Fruit fly (Drosophila melanogaster): ENCODE results near the gene CG11562.
A peak's percentile ranks its signal among the peaks of the same experiment; 100 is the strongest.

Gene CG11562

dm6 chr2L:273603-274002, 18.6 kb upstream of the CG11562 start, which contains the start of the genes mbm and CG11555:
Gene mbm (minus strand): TSS chr2L:273715.
Gene CG11555 (plus strand): TSS chr2L:273836.
- no peak for TF ChIP-seq CTCF (optimal IDR thresholded peaks at IDR 0.05)

dm6 chr2L:277122-277671, 15.0 kb upstream of the CG11562 start, which contains the start of gene smo:
Gene smo (plus strand): TSS chr2L:277582.
- TF ChIP-seq CTCF (optimal IDR thresholded peaks at IDR 0.05) (peak; percentile 32 to 54), CG8478 (optimal IDR thresholded peaks at IDR 0.05) (no peak)

- TF ChIP-seq CTCF (optimal IDR thresholded peaks at IDR 0.05) (no peak), CG8478 (optimal IDR thresholded peaks at IDR 0.05) (no peak)
Observed at dm6 chr2L:278134-278533, 14.1 kb upstream of the CG11562 start, which contains the start of gene CG17078. Gene CG17078 (minus strand): TSS chr2L:278234.

- TF ChIP-seq CG8478 (optimal IDR thresholded peaks at IDR 0.05), result no peak
- TF ChIP-seq CTCF (optimal IDR thresholded peaks at IDR 0.05), result peak in 1 of 2 experiments; percentile 35
Observed at dm6 chr2L:283071-283482, 9.1 kb upstream of the CG11562 start, which contains the start of gene CG11601. Gene CG11601 (minus strand): TSS chr2L:283269.

dm6 chr2L:285596-286023, 6.6 kb upstream of the CG11562 start:
- TF ChIP-seq CTCF (optimal IDR thresholded peaks at IDR 0.05), result no peak
- no peak for TF ChIP-seq CG8478 (optimal IDR thresholded peaks at IDR 0.05)

- TF ChIP-seq CTCF (optimal IDR thresholded peaks at IDR 0.05) (no peak), CG8478 (optimal IDR thresholded peaks at IDR 0.05) (no peak)
Observed at dm6 chr2L:286421-286820, 5.8 kb upstream of the CG11562 start.

dm6 chr2L:289044-289443, 3.2 kb upstream of the CG11562 start, which contains the start of gene Amnionless:
Gene Amnionless (minus strand): TSS chr2L:289144.
- TF ChIP-seq CG8478 (optimal IDR thresholded peaks at IDR 0.05) (no peak), CTCF (optimal IDR thresholded peaks at IDR 0.05) (no peak)

dm6 chr2L:290373-290772, 1.8 kb upstream of the CG11562 start:
- TF ChIP-seq CG8478 (optimal IDR thresholded peaks at IDR 0.05) (no peak), CTCF (optimal IDR thresholded peaks at IDR 0.05) (no peak)

dm6 chr2L:290949-291348, 1.3 kb upstream of the CG11562 start:
- TF ChIP-seq CG8478 (optimal IDR thresholded peaks at IDR 0.05) (no peak), CTCF (optimal IDR thresholded peaks at IDR 0.05) (no peak)

dm6 chr2L:291657-292056, 562 bp upstream of the CG11562 start, which contains the start of gene CG3625:
Gene CG3625 (minus strand): TSS chr2L:291795.
- no peak for TF ChIP-seq CTCF (optimal IDR thresholded peaks at IDR 0.05)
- TF ChIP-seq CG8478 (optimal IDR thresholded peaks at IDR 0.05), result no peak

dm6 chr2L:294452-295362, 2.5 kb downstream of the CG11562 start, which contains the start of the genes U2af38 and Stip1:
Gene U2af38 (minus strand): TSS chr2L:294681.
Gene Stip1 (plus strand): TSS chr2L:295122.
- TF ChIP-seq CG8478 (optimal IDR thresholded peaks at IDR 0.05) (no peak), CTCF (optimal IDR thresholded peaks at IDR 0.05) (peak; percentile 35 to 48)

- no peak for TF ChIP-seq CG8478 (optimal IDR thresholded peaks at IDR 0.05)
- TF ChIP-seq CTCF (optimal IDR thresholded peaks at IDR 0.05), result peak; percentile 1 to 12
Observed at dm6 chr2L:297480-298284, 5.5 kb downstream of the CG11562 start, which contains the start of gene Pi3K21B. Gene Pi3K21B (plus strand): TSS chr2L:297880.

- TF ChIP-seq CG8478 (optimal IDR thresholded peaks at IDR 0.05) (no peak), CTCF (optimal IDR thresholded peaks at IDR 0.05) (no peak)
Observed at dm6 chr2L:298285-298644, 6.0 kb downstream of the CG11562 start.

- TF ChIP-seq CG8478 (optimal IDR thresholded peaks at IDR 0.05) (no peak), CTCF (optimal IDR thresholded peaks at IDR 0.05) (no peak)
Observed at dm6 chr2L:299038-299437, 6.8 kb downstream of the CG11562 start.

dm6 chr2L:300006-300405, 7.8 kb downstream of the CG11562 start:
- TF ChIP-seq CTCF (optimal IDR thresholded peaks at IDR 0.05) (no peak), CG8478 (optimal IDR thresholded peaks at IDR 0.05) (no peak)

Measured in S2 (cell line).